Worm (Caenorhabditis elegans) whole organism, L3 larva: ENCODE results near the gene C03B1.9.

Experiments used
- R02D3.7 ChIP-seq: fragments of 150-350 bp; optimal IDR thresholded peaks from 2 replicates; lab custom pipeline; 2014; ENCODE audit warnings: missing biosample characterization, missing genetic modification characterization
- ZK546.5 ChIP-seq: sonication (generic microtip); optimal IDR thresholded peaks from 2 replicates; lab custom pipeline; 2017; ENCODE audit warnings: missing biosample characterization, missing genetic modification characterization
- ceh-16 ChIP-seq: sonication (generic microtip); optimal IDR thresholded peaks from 2 replicates; lab custom pipeline; 2017; ENCODE audit warnings: missing biosample characterization, missing genetic modification characterization
- ceh-28 ChIP-seq: fragments of 150-350 bp; optimal IDR thresholded peaks from 2 replicates; lab custom pipeline; 2014; ENCODE audit warnings: missing biosample characterization, missing genetic modification reagents, missing genetic modification characterization
- ceh-9 ChIP-seq: sonication (generic microtip); optimal IDR thresholded peaks from 2 replicates; lab custom pipeline; 2018; ENCODE audit warnings: missing biosample characterization, missing genetic modification characterization
- egl-27 ChIP-seq: sonication (generic microtip); optimal IDR thresholded peaks from 4 replicates; lab custom pipeline; 2017; ENCODE audit warnings: missing biosample characterization, missing genetic modification reagents, missing genetic modification characterization
- elt-1 ChIP-seq: fragments of 150-350 bp; optimal IDR thresholded peaks from 2 replicates; lab custom pipeline; 2014; ENCODE audit warnings: missing biosample characterization, missing genetic modification characterization
- elt-2 ChIP-seq: sonication (generic microtip); optimal IDR thresholded peaks from 2 replicates; lab custom pipeline; 2016; ENCODE audit warnings: missing genetic modification reagents, mild to moderate bottlenecking, missing genetic modification characterization, missing compliant biosample characterization
- elt-3 ChIP-seq, 3 experiments: fragments of 150-350 bp in 1 of 3; sonication (generic microtip) in 2 of 3; optimal IDR thresholded peaks; 2 replicates in 2 of 3; 4 replicates in 1 of 3; lab custom pipeline; 2014 to 2017; ENCODE audit warnings: missing biosample characterization in 3 of 3, missing genetic modification characterization in 3 of 3
- fkh-10 ChIP-seq: sonication (generic microtip); optimal IDR thresholded peaks from 2 replicates; lab custom pipeline; 2017; ENCODE audit warnings: missing biosample characterization, missing genetic modification reagents, missing genetic modification characterization
- fkh-2 ChIP-seq: fragments of 150-350 bp; optimal IDR thresholded peaks from 2 replicates; lab custom pipeline; 2014; ENCODE audit warnings: missing biosample characterization, missing genetic modification reagents, missing genetic modification characterization
- fos-1 ChIP-seq: fragments of 150-350 bp; optimal IDR thresholded peaks from 2 replicates; lab custom pipeline; 2014; ENCODE audit warnings: missing biosample characterization, missing genetic modification characterization
- jun-1 ChIP-seq: fragments of 150-350 bp; optimal IDR thresholded peaks from 2 replicates; lab custom pipeline; 2014; ENCODE audit warnings: missing biosample characterization, missing genetic modification reagents, missing genetic modification characterization
- lin-15B ChIP-seq: fragments of 150-350 bp; optimal IDR thresholded peaks from 2 replicates; lab custom pipeline; 2014; ENCODE audit warnings: missing biosample characterization, missing genetic modification characterization
- lin-39 ChIP-seq: fragments of 150-350 bp; optimal IDR thresholded peaks from 2 replicates; lab custom pipeline; 2018; ENCODE audit warnings: missing biosample characterization, missing genetic modification reagents, missing genetic modification characterization
- lsy-12 ChIP-seq: sonication (generic microtip); optimal IDR thresholded peaks from 2 replicates; lab custom pipeline; 2016; ENCODE audit warnings: mild to moderate bottlenecking, missing genetic modification characterization, missing compliant biosample characterization
- mdl-1 ChIP-seq: fragments of 150-350 bp; optimal IDR thresholded peaks from 2 replicates; lab custom pipeline; 2014; ENCODE audit warnings: missing biosample characterization, missing genetic modification characterization
- mml-1 ChIP-seq: fragments of 150-350 bp; sonication (generic microtip); optimal IDR thresholded peaks from 3 replicates; lab custom pipeline; 2014; ENCODE audit warnings: missing biosample characterization, missing genetic modification characterization
- nhr-11 ChIP-seq: fragments of 150-350 bp; optimal IDR thresholded peaks from 2 replicates; lab custom pipeline; 2014; ENCODE audit warnings: missing biosample characterization, missing genetic modification characterization
- nhr-12 ChIP-seq: fragments of 150-350 bp; optimal IDR thresholded peaks from 2 replicates; lab custom pipeline; 2014; ENCODE audit warnings: missing biosample characterization, missing genetic modification characterization
- nhr-237 ChIP-seq: fragments of 150-350 bp; optimal IDR thresholded peaks from 2 replicates; lab custom pipeline; 2014; ENCODE audit warnings: missing biosample characterization, missing genetic modification characterization
- nhr-25 ChIP-seq: sonication (generic microtip); optimal IDR thresholded peaks from 2 replicates; lab custom pipeline; 2017; ENCODE audit warnings: missing biosample characterization, missing genetic modification characterization
- nhr-28 ChIP-seq: fragments of 150-350 bp; optimal IDR thresholded peaks from 2 replicates; lab custom pipeline; 2014; ENCODE audit warnings: missing biosample characterization, missing genetic modification characterization
- nhr-43 ChIP-seq: sonication (generic microtip); optimal IDR thresholded peaks from 2 replicates; lab custom pipeline; 2016; ENCODE audit warnings: mild to moderate bottlenecking, missing genetic modification characterization, missing compliant biosample characterization; ENCODE audit not compliant: poor library complexity, severe bottlenecking
- nhr-67 ChIP-seq: fragments of 150-350 bp; optimal IDR thresholded peaks from 2 replicates; lab custom pipeline; 2014; ENCODE audit warnings: missing biosample characterization, missing genetic modification characterization
- nhr-76 ChIP-seq: fragments of 150-350 bp; sonication (generic microtip); optimal IDR thresholded peaks from 5 replicates; lab custom pipeline; 2014; ENCODE audit warnings: missing biosample characterization, missing genetic modification characterization
- nhr-77 ChIP-seq: fragments of 150-350 bp; optimal IDR thresholded peaks from 2 replicates; lab custom pipeline; 2014; ENCODE audit warnings: missing biosample characterization, missing genetic modification characterization
- pqm-1 ChIP-seq: fragments of 150-350 bp; optimal IDR thresholded peaks from 2 replicates; lab custom pipeline; 2017; ENCODE audit warnings: missing biosample characterization, missing genetic modification characterization, inconsistent platforms
- sea-2 ChIP-seq: fragments of 150-350 bp; sonication (generic microtip); optimal IDR thresholded peaks from 4 replicates; lab custom pipeline; 2014; ENCODE audit warnings: missing biosample characterization, missing genetic modification reagents, missing genetic modification characterization
- skn-1 ChIP-seq: fragments of 150-350 bp; optimal IDR thresholded peaks from 2 replicates; lab custom pipeline; 2014; ENCODE audit warnings: missing biosample characterization, missing genetic modification characterization
- tbx-2 ChIP-seq: sonication (generic microtip); optimal IDR thresholded peaks from 2 replicates; lab custom pipeline; 2016; ENCODE audit warnings: mild to moderate bottlenecking, missing genetic modification characterization, missing compliant biosample characterization
- unc-62 ChIP-seq: fragments of 150-350 bp; sonication (generic microtip); optimal IDR thresholded peaks from 4 replicates; lab custom pipeline; 2014; ENCODE audit warnings: missing biosample characterization, missing genetic modification reagents, missing genetic modification characterization
- zag-1 ChIP-seq: fragments of 150-350 bp; optimal IDR thresholded peaks from 2 replicates; lab custom pipeline; 2014; ENCODE audit warnings: missing biosample characterization, missing genetic modification characterization
- ztf-11 ChIP-seq: fragments of 150-350 bp; optimal IDR thresholded peaks from 2 replicates; lab custom pipeline; 2014; ENCODE audit warnings: missing biosample characterization, missing genetic modification characterization

Gene C03B1.9

ce11 chrX:6337951-6338350, 9.0 kb downstream of the C03B1.9 start, which contains the start of gene C03B1.13:
TSS of gene C03B1.13 (minus strand) at chrX:6338051.
- TF ChIP-seq nhr-12: no peak

- TF ChIP-seq mdl-1 (tag; lab: Kevin White, UChicago): no peak
- TF ChIP-seq elt-2 (tag; lab: Kevin White, UChicago): peak; percentile 12
Measured at ce11 chrX:6337338-6337737, 9.6 kb downstream of the C03B1.9 start.

DNA sequence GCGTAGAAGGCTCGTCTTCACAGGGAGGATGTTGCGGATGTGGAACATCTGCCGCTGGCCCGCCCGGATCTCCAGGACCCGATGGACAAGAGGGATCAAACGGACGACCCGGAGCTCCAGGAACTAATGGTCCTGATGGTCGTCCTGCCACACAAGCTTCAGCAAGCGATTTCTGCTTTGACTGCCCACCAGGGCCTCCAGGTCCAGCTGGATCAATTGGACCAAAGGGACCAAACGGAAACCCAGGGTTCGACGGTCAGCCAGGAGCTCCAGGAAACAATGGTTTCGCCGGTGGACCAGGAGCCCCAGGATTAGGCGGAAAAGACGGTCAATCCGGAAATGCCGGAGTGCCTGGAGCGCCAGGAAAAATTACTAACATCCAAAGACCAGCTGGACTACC, 12.3 kb downstream of the C03B1.9 start:
- TF ChIP-seq ZK546.5 (no peak), ceh-9 (tag; lab: Kevin White, UChicago) (no peak), ztf-11 (no peak), elt-2 (tag; lab: Kevin White, UChicago) (no peak), nhr-11 (tag; lab: Kevin White, UChicago) (no peak), egl-27 (no peak), elt-3 (tag; optimal IDR thresholded peaks at IDR 0.05; lab: Kevin White, UChicago) (no peak), fkh-10 (no peak), mml-1 (tag; lab: Kevin White, UChicago) (no peak), pqm-1 (no peak), lsy-12 (tag; lab: Kevin White, UChicago) (no peak), tbx-2 (tag; lab: Kevin White, UChicago) (no peak), zag-1 (no peak), fkh-2 (tag; lab: Kevin White, UChicago) (no peak), ceh-28 (tag; lab: Kevin White, UChicago) (no peak), lin-39 (no peak), sea-2 (GFP tag; lab: Kevin White, UChicago) (no peak)

ce11 chrX:6333998-6334397, 12.9 kb downstream of the C03B1.9 start, which contains the start of gene col-171:
TSS of gene col-171 (plus strand) at chrX:6334298.
- TF ChIP-seq nhr-237: no peak
- no peak for TF ChIP-seq lin-39
- no peak for TF ChIP-seq fos-1 (tag; lab: Kevin White, UChicago)
- TF ChIP-seq nhr-76 (tag; lab: Kevin White, UChicago): no peak
- TF ChIP-seq elt-2 (tag; lab: Kevin White, UChicago): no peak
- TF ChIP-seq lsy-12 (tag; lab: Kevin White, UChicago): no peak
- no peak for TF ChIP-seq R02D3.7 (tag; lab: Kevin White, UChicago)
- no peak for TF ChIP-seq nhr-67 (tag; lab: Kevin White, UChicago)
- TF ChIP-seq nhr-11 (tag; lab: Kevin White, UChicago): no peak
- no peak for TF ChIP-seq elt-1 (tag; lab: Kevin White, UChicago)
- no peak for TF ChIP-seq zag-1
- no peak for TF ChIP-seq unc-62 (GFP tag; lab: Kevin White, UChicago)
- TF ChIP-seq lin-15B (tag; lab: Kevin White, UChicago): no peak
- TF ChIP-seq sea-2 (GFP tag; lab: Kevin White, UChicago): no peak
- no peak for TF ChIP-seq ceh-16 (tag; lab: Kevin White, UChicago)
- no peak for TF ChIP-seq nhr-77 (tag; lab: Kevin White, UChicago)
- TF ChIP-seq nhr-43 (tag; lab: Kevin White, UChicago): no peak
- TF ChIP-seq jun-1 (tag; lab: Kevin White, UChicago): no peak

DNA sequence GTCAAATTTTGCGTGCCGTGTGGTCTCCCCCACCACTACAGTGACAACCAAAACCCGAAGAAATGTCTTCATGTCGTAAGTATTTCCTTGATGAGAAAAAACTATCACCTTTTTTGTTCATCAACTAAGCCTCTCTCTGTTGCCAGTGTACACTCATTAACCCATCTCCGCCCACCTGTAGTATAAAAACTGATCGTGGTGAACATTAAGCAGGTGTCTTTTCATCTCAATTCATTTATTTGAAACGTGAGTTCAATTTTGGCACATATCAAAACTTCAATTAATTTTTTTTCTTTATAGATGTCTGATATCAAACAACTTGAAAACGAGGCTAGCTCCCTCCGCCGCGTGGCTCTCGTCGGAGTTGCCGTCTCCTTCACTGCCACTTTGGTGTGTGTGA, 15.5 kb downstream of the C03B1.9 start, which contains the start of gene col-170:
col-170 (plus strand) TSS at position 301 of the 400 bp plus-strand sequence.
- TF ChIP-seq skn-1 (tag; lab: Kevin White, UChicago) (no peak), ceh-9 (tag; lab: Kevin White, UChicago) (no peak), elt-2 (tag; lab: Kevin White, UChicago) (no peak), sea-2 (GFP tag; lab: Kevin White, UChicago) (no peak), nhr-43 (tag; lab: Kevin White, UChicago) (no peak), nhr-28 (tag; lab: Kevin White, UChicago) (no peak), fos-1 (tag; lab: Kevin White, UChicago) (no peak), nhr-67 (tag; lab: Kevin White, UChicago) (no peak), nhr-77 (tag; lab: Kevin White, UChicago) (no peak), nhr-11 (tag; lab: Kevin White, UChicago) (no peak), ZK546.5 (no peak), ztf-11 (no peak), nhr-25 (tag; lab: Kevin White, UChicago) (no peak)
